Fruit fly (Drosophila melanogaster): ENCODE measurements around the gene CG42450.

The CG42450 gene

dm6 chrX:18789353-18790210 is 23.5 kb upstream of the CG42450 start (continued):
- TF ChIP-seq corto (GFP tag; optimal IDR thresholded peaks at IDR 0.05) (no peak), pnt (GFP tag; optimal IDR thresholded peaks at IDR 0.05) (peak; percentile 9), sens-2 (GFP tag; IDR thresholded peaks at IDR 0.05) (no peak), CG17912 (GFP tag; optimal IDR thresholded peaks at IDR 0.05) (no peak), Dip2 (GFP tag; IDR thresholded peaks at IDR 0.05) (no peak), Dip3 (GFP tag; optimal IDR thresholded peaks at IDR 0.05) (peak; percentile 55), kah (GFP tag; optimal IDR thresholded peaks at IDR 0.05) (no peak), Lim3 (GFP tag; IDR thresholded peaks at IDR 0.05) (no peak), dpn (GFP tag; optimal IDR thresholded peaks at IDR 0.05) (peak; percentile 51 to 62), Doc3 (GFP tag; IDR thresholded peaks at IDR 0.05; ENCODE audit: partially characterized antibody) (no peak), Trl (optimal IDR thresholded peaks at IDR 0.05) (peak; percentile 24 to 51), Trl (GFP tag; optimal IDR thresholded peaks at IDR 0.05) (peak; percentile 31), CG2199 (GFP tag; IDR thresholded peaks at IDR 0.05) (no peak), CG1792 (GFP tag; optimal IDR thresholded peaks at IDR 0.05) (no peak), ttk (GFP tag; IDR thresholded peaks at IDR 0.05) (no peak), CG4820 (GFP tag; optimal IDR thresholded peaks at IDR 0.05) (peak; percentile 10), trem (tag; optimal IDR thresholded peaks at IDR 0.05) (no peak), eyg (GFP tag; optimal IDR thresholded peaks at IDR 0.05) (no peak), zen2 (GFP tag; IDR thresholded peaks at IDR 0.05; ENCODE audit: partially characterized antibody) (no peak), D19B (GFP tag; optimal IDR thresholded peaks at IDR 0.05) (peak; percentile 68), CG11247 (GFP tag; IDR thresholded peaks at IDR 0.05) (0 out of 2 replicates have a peak, but pooled peaks have one; percentile 24), Ets97D (GFP tag; optimal IDR thresholded peaks at IDR 0.05) (peak; percentile 21), nom (GFP tag; optimal IDR thresholded peaks at IDR 0.05) (no peak), ab (GFP tag; optimal IDR thresholded peaks at IDR 0.05) (no peak), Mes4 (GFP tag; optimal IDR thresholded peaks at IDR 0.05) (peak; percentile 62), hth (optimal IDR thresholded peaks at IDR 0.05) (no peak), repo (GFP tag; optimal IDR thresholded peaks at IDR 0.05) (no peak), CG12769 (tag; optimal IDR thresholded peaks at IDR 0.05) (peak; percentile 85), Drgx (GFP tag; IDR thresholded peaks at IDR 0.05) (peak; percentile 14; the same call in 1 of the 2 replicates), CG8924 (tag; optimal IDR thresholded peaks at IDR 0.05) (peak; percentile 66), ci (GFP tag; IDR thresholded peaks at IDR 0.05) (no peak), mam (GFP tag; optimal IDR thresholded peaks at IDR 0.05) (peak; percentile 34), CG17802 (tag; optimal IDR thresholded peaks at IDR 0.05) (no peak), gsb-n (tag; optimal IDR thresholded peaks at IDR 0.05) (peak; percentile 9), CG10366 (GFP tag; IDR thresholded peaks at IDR 0.05) (no peak), Six4 (GFP tag; optimal IDR thresholded peaks at IDR 0.05) (peak; percentile 40), CHES-1-like (GFP tag; optimal IDR thresholded peaks at IDR 0.05) (peak; percentile 70), CG3065 (GFP tag; optimal IDR thresholded peaks at IDR 0.05) (no peak), CG6791 (GFP tag; IDR thresholded peaks at IDR 0.05; ENCODE audit: partially characterized antibody) (no peak), inv (GFP tag; IDR thresholded peaks at IDR 0.05; ENCODE audit: partially characterized antibody) (no peak), ara (GFP tag; IDR thresholded peaks at IDR 0.05) (0 out of 2 replicates have a peak, but pooled peaks have one; percentile 5), salm (tag; optimal IDR thresholded peaks at IDR 0.05) (no peak), YL-1 (GFP tag; optimal IDR thresholded peaks at IDR 0.05) (peak; percentile 11), pfk (GFP tag; optimal IDR thresholded peaks at IDR 0.05) (peak; percentile 80), cg (GFP tag; optimal IDR thresholded peaks at IDR 0.05) (no peak), CG2120 (GFP tag; optimal IDR thresholded peaks at IDR 0.05) (peak; percentile 84), CG31365 (tag; optimal IDR thresholded peaks at IDR 0.05) (no peak), CG6683 (GFP tag; optimal IDR thresholded peaks at IDR 0.05) (peak; percentile 21), CG14050 (GFP tag; IDR thresholded peaks at IDR 0.05) (no peak), Usf (GFP tag; optimal IDR thresholded peaks at IDR 0.05) (peak; percentile 37)
